Worm (Caenorhabditis elegans): ENCODE results near the gene D1005.2.

- TF ChIP-seq nhr-237 (tag; optimal IDR thresholded peaks at IDR 0.05) (no peak), hlh-1 (tag; optimal IDR thresholded peaks at IDR 0.05) (no peak), nhr-12 (tag; optimal IDR thresholded peaks at IDR 0.05) (no peak), lin-13 (tag; optimal IDR thresholded peaks at IDR 0.05) (no peak)
Measured at ce11 chrX:1409224-1409623, 49.6 kb upstream of the D1005.2 start.
